Worm (Caenorhabditis elegans) whole organism, L2 larva: ENCODE data around the gene usp-39.
"Not testable (repeated sequence)": the region's sequence is repeated elsewhere in the genome, so short reads cannot be mapped to it uniquely, and the experiment has no call there.

ENCODE experiments used
- F13H6.1 ChIP-seq: sonication (generic microtip); optimal IDR thresholded peaks from 2 replicates; lab custom pipeline; 2016; ENCODE audit warnings: missing genetic modification characterization, missing compliant biosample characterization
- R02D3.7 ChIP-seq: fragments of 150-350 bp; optimal IDR thresholded peaks from 2 replicates; lab custom pipeline; 2014; ENCODE audit warnings: missing biosample characterization, missing genetic modification characterization
- Y55F3AM.14 ChIP-seq: fragments of 200-800 bp; sonication (Bioruptor generic); optimal IDR thresholded peaks from 2 replicates; lab custom pipeline; 2018; ENCODE audit warnings: mild to moderate bottlenecking, missing genetic modification characterization, missing compliant biosample characterization
- ZK546.5 ChIP-seq: sonication (generic microtip); optimal IDR thresholded peaks from 2 replicates; lab custom pipeline; 2017; ENCODE audit warnings: missing biosample characterization, missing genetic modification characterization
- aly-2 ChIP-seq: fragments of 150-350 bp; optimal IDR thresholded peaks from 2 replicates; lab custom pipeline; 2014; ENCODE audit warnings: missing biosample characterization, missing genetic modification characterization
- ama-1 ChIP-seq: fragments of 150-350 bp; optimal IDR thresholded peaks from 2 replicates; lab custom pipeline; 2018; ENCODE audit warnings: inconsistent platforms
- ceh-82 ChIP-seq: fragments of 150-350 bp; optimal IDR thresholded peaks from 2 replicates; lab custom pipeline; 2014; ENCODE audit warnings: missing biosample characterization, missing genetic modification characterization
- crh-2 ChIP-seq: sonication (generic microtip); optimal IDR thresholded peaks from 2 replicates; lab custom pipeline; 2017; ENCODE audit warnings: missing biosample characterization, missing genetic modification characterization
- dmd-4 ChIP-seq: sonication (generic microtip); optimal IDR thresholded peaks from 2 replicates; lab custom pipeline; 2017; ENCODE audit warnings: missing biosample characterization, missing genetic modification characterization
- fos-1 ChIP-seq: fragments of 150-350 bp; optimal IDR thresholded peaks from 2 replicates; lab custom pipeline; 2014; ENCODE audit warnings: missing biosample characterization, missing genetic modification characterization
- lin-11 ChIP-seq: fragments of 150-350 bp; sonication (generic microtip); optimal IDR thresholded peaks from 2 replicates; lab custom pipeline; 2014; ENCODE audit warnings: missing biosample characterization, missing genetic modification characterization, inconsistent platforms, mixed read lengths
- lin-13 ChIP-seq: fragments of 150-350 bp; optimal IDR thresholded peaks from 2 replicates; lab custom pipeline; 2014; ENCODE audit warnings: missing biosample characterization, missing genetic modification reagents, missing genetic modification characterization
- lin-39 ChIP-seq: fragments of 150-350 bp; optimal IDR thresholded peaks from 2 replicates; lab custom pipeline; 2014; ENCODE audit warnings: missing biosample characterization, missing genetic modification reagents, missing genetic modification characterization
- lsy-2 ChIP-seq, 2 experiments: fragments of 150-350 bp in 1 of 2; sonication (generic microtip) in 1 of 2; optimal IDR thresholded peaks; 2 replicates each; lab custom pipeline; 2014 to 2017; ENCODE audit warnings: missing biosample characterization in 2 of 2, missing genetic modification characterization in 2 of 2
- mab-5 ChIP-seq: fragments of 150-350 bp; optimal IDR thresholded peaks from 2 replicates; lab custom pipeline; 2014; ENCODE audit warnings: missing biosample characterization, missing genetic modification characterization
- mbf-1 ChIP-seq: sonication (generic microtip); optimal IDR thresholded peaks from 2 replicates; lab custom pipeline; 2017; ENCODE audit warnings: missing biosample characterization, missing genetic modification characterization
- mdl-1 ChIP-seq, 2 experiments: fragments of 150-350 bp in 1 of 2; sonication (generic microtip) in 1 of 2; optimal IDR thresholded peaks; 2 replicates each; lab custom pipeline; 2017; ENCODE audit warnings: missing biosample characterization in 2 of 2, missing genetic modification characterization in 2 of 2
- nhr-10 ChIP-seq: sonication (generic microtip); optimal IDR thresholded peaks from 2 replicates; lab custom pipeline; 2017; ENCODE audit warnings: missing biosample characterization, missing genetic modification characterization
- nhr-11 ChIP-seq: fragments of 150-350 bp; optimal IDR thresholded peaks from 2 replicates; lab custom pipeline; 2014; ENCODE audit warnings: missing biosample characterization, missing genetic modification characterization
- nhr-12 ChIP-seq: fragments of 150-350 bp; optimal IDR thresholded peaks from 2 replicates; lab custom pipeline; 2014; ENCODE audit warnings: missing biosample characterization, missing genetic modification characterization
- nhr-21 ChIP-seq: fragments of 150-350 bp; optimal IDR thresholded peaks from 2 replicates; lab custom pipeline; 2014; ENCODE audit warnings: missing biosample characterization, missing genetic modification characterization
- nhr-237 ChIP-seq: fragments of 150-350 bp; optimal IDR thresholded peaks from 2 replicates; lab custom pipeline; 2014; ENCODE audit warnings: missing biosample characterization, missing genetic modification characterization
- nhr-25 ChIP-seq: fragments of 150-350 bp; sonication (generic microtip); optimal IDR thresholded peaks from 3 replicates; lab custom pipeline; 2014; ENCODE audit warnings: missing biosample characterization, missing genetic modification characterization
- nhr-6 ChIP-seq: fragments of 150-350 bp; optimal IDR thresholded peaks from 2 replicates; lab custom pipeline; 2014; ENCODE audit warnings: missing biosample characterization, missing genetic modification characterization
- sem-4 ChIP-seq: fragments of 150-350 bp; optimal IDR thresholded peaks from 2 replicates; lab custom pipeline; 2014; ENCODE audit warnings: missing biosample characterization, missing genetic modification reagents, missing genetic modification characterization
- skn-1 ChIP-seq: sonication (generic microtip); optimal IDR thresholded peaks from 2 replicates; lab custom pipeline; 2017; ENCODE audit warnings: missing biosample characterization, missing genetic modification characterization
- sma-3 ChIP-seq: sonication (generic microtip); optimal IDR thresholded peaks from 2 replicates; lab custom pipeline; 2016; ENCODE audit warnings: missing genetic modification reagents, missing genetic modification characterization, missing compliant biosample characterization
- snpc-4 ChIP-seq: fragments of 150-350 bp; optimal IDR thresholded peaks from 2 replicates; lab custom pipeline; 2014; ENCODE audit warnings: missing biosample characterization, missing genetic modification characterization
- unc-62 ChIP-seq: fragments of 150-350 bp; optimal IDR thresholded peaks from 2 replicates; lab custom pipeline; 2014; ENCODE audit warnings: missing biosample characterization, missing genetic modification reagents, missing genetic modification characterization
- zag-1 ChIP-seq: fragments of 150-350 bp; optimal IDR thresholded peaks from 2 replicates; lab custom pipeline; 2014; ENCODE audit warnings: missing biosample characterization, missing genetic modification characterization
- ztf-1 ChIP-seq: fragments of 200-800 bp; sonication (Bioruptor generic); conservative IDR thresholded peaks from 2 replicates; pipeline ENCODE4 v1.3.6; 2022; ENCODE audit warnings: missing genetic modification characterization, missing compliant biosample characterization
- ztf-11 ChIP-seq: sonication (generic microtip); optimal IDR thresholded peaks from 2 replicates; lab custom pipeline; 2017; ENCODE audit warnings: missing biosample characterization, missing genetic modification characterization
- ztf-4 ChIP-seq: fragments of 150-350 bp; optimal IDR thresholded peaks from 2 replicates; lab custom pipeline; 2014; ENCODE audit warnings: missing biosample characterization, missing genetic modification characterization

usp-39 gene

ce11 chrII:2553662-2554061, 11.4 kb upstream of the usp-39 start, which contains the start of gene K02F6.1:
K02F6.1 (plus strand) TSS chrII:2553962.
- not testable (repeated sequence) for TF ChIP-seq ama-1 (lab: Kevin White, UChicago); lin-13 (GFP tag; lab: Kevin White, UChicago); ztf-4 (tag; lab: Kevin White, UChicago)
- TF ChIP-seq, all 48 proteins: peak for 0; not testable (repeated sequence) for 48

ce11 chrII:2563973-2564372, 1.1 kb upstream of the usp-39 start, which contains the start of gene nep-18:
nep-18 (minus strand) TSS chrII:2564073.
- TF ChIP-seq skn-1 (tag; lab: Kevin White, UChicago) (no peak), nhr-10 (tag; lab: Kevin White, UChicago) (no peak), mab-5 (tag; lab: Kevin White, UChicago) (no peak), sma-3 (GFP tag; lab: Kevin White, UChicago) (no peak), R02D3.7 (tag; lab: Kevin White, UChicago) (no peak), dmd-4 (no peak), ztf-1 (GFP tag; lab: Robert Waterston, UW) (no peak), zag-1 (tag; lab: Kevin White, UChicago) (no peak), nhr-237 (tag; lab: Kevin White, UChicago) (no peak), ceh-82 (tag; lab: Kevin White, UChicago) (no peak)

DNA sequence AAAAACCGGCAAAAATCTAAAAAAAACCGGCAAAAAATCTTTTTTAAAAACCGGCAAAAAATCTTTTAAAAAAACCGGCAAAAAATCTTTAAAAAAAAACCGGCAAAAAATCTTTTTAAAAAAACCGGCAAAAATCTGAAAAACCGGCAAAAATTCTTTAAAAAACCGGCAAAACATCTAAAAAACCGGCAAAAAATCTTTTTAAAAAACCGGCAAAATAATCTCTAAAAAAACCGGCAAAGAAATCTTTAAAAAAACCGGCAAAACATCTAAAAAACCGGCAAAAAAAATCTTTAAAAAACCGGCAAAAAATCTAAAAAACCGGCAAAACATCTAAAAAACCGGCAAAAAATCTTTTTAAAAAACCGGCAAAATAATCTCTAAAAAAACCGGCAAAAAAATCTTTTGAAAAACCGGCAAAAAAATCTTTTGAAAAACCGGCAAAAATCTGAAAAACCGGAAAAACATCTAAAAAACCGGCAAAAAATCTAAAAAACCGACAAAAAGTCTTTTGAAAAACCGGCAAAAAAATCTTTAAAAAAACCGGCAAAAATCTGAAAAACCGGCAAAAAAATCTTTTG, 5.4 kb downstream of the usp-39 start:
- peak; percentile 1 to 25 for TF ChIP-seq mdl-1 (tag; optimal IDR thresholded peaks at IDR 0.05; lab: Kevin White, UChicago)
- TF ChIP-seq, all 48 proteins: peak for 1; not testable (repeated sequence) for 47

- no peak for TF ChIP-seq nhr-11 (tag; lab: Kevin White, UChicago)
- no peak for TF ChIP-seq ztf-11
- no peak for TF ChIP-seq nhr-237 (tag; lab: Kevin White, UChicago)
- no peak for TF ChIP-seq snpc-4 (tag; lab: Kevin White, UChicago)
- TF ChIP-seq sma-3 (GFP tag; lab: Kevin White, UChicago), result no peak
- no peak for TF ChIP-seq crh-2 (tag; lab: Kevin White, UChicago)
- TF ChIP-seq ztf-1 (GFP tag; lab: Robert Waterston, UW), result no peak
- no peak for TF ChIP-seq lsy-2 (tag; optimal IDR thresholded peaks at IDR 0.05; lab: Kevin White, UChicago)
- no peak for TF ChIP-seq Y55F3AM.14 (GFP tag; lab: Kevin White, UChicago)
Observed at ce11 chrII:2578216-2578615, 13.1 kb downstream of the usp-39 start.

- no peak for TF ChIP-seq nhr-21 (tag; lab: Kevin White, UChicago)
- no peak for TF ChIP-seq snpc-4 (tag; lab: Kevin White, UChicago)
- no peak for TF ChIP-seq nhr-6
- TF ChIP-seq fos-1 (tag; lab: Kevin White, UChicago), result no peak
Observed at ce11 chrII:2583044-2583443, 18.0 kb downstream of the usp-39 start, which contains the start of gene sri-74. sri-74 (minus strand) TSS chrII:2583144.

DNA sequence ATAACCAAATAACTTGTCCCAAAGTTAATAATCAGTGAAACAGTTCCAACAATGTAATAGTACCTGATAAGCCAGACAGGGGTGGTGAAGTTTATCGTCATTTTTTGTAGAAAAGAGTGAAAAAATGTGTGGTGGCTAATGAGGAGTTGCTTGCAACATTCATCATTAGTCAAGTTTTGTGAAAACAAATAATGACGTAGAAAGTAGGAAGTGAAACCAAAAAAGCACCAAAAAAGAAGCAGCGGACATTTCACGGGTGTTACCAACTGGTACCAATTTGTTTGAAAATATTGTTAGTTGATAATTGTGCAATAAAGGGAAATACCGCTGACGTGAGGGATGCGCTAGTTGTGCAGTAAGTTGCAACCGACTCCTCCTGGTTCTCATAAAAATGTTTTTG, 20.4 kb downstream of the usp-39 start, which contains the start of gene sri-36:
sri-36 (minus strand) TSS at position 101 of the 400 bp plus-strand sequence.
- no peak for TF ChIP-seq lin-11 (tag; lab: Kevin White, UChicago)
- no peak for TF ChIP-seq snpc-4 (tag; lab: Kevin White, UChicago)
- no peak for TF ChIP-seq F13H6.1
- no peak for TF ChIP-seq aly-2 (tag; lab: Kevin White, UChicago)
- TF ChIP-seq sem-4 (tag; lab: Kevin White, UChicago), result no peak
- no peak for TF ChIP-seq ZK546.5 (tag; lab: Kevin White, UChicago)
- TF ChIP-seq mbf-1 (tag; lab: Kevin White, UChicago), result no peak
- TF ChIP-seq crh-2 (tag; lab: Kevin White, UChicago), result no peak
- TF ChIP-seq unc-62 (GFP tag; lab: Kevin White, UChicago), result no peak
- TF ChIP-seq ztf-1 (GFP tag; lab: Robert Waterston, UW), result no peak
- TF ChIP-seq sma-3 (GFP tag; lab: Kevin White, UChicago), result no peak
- no peak for TF ChIP-seq lin-39
- TF ChIP-seq Y55F3AM.14 (GFP tag; lab: Kevin White, UChicago), result no peak
- no peak for TF ChIP-seq nhr-12 (tag; lab: Kevin White, UChicago)
- no peak for TF ChIP-seq nhr-11 (tag; lab: Kevin White, UChicago)
- TF ChIP-seq nhr-25 (tag; lab: Kevin White, UChicago), result no peak
- no peak for TF ChIP-seq nhr-10 (tag; lab: Kevin White, UChicago)
